Fruit fly (Drosophila melanogaster) whole organism, embryonic: Measurements from ENCODE around the gene CG5815.
A peak's percentile ranks its signal among the peaks of the same experiment; 100 is the strongest.

Source experiments
- Bgb ChIP-seq: fragments of 200-800 bp; sonication (Bioruptor generic); IDR thresholded peaks from 2 replicates; pipeline ENCODE4 v1.3.6; 2022; ENCODE audit warnings: missing biosample characterization, missing genetic modification characterization; ENCODE audit not compliant: partially characterized antibody
- CG10431 ChIP-seq: fragments of 200-800 bp; sonication (Bioruptor generic); optimal IDR thresholded peaks from 3 replicates; lab custom pipeline; 2018; ENCODE audit warnings: missing biosample characterization, mild to moderate bottlenecking, missing genetic modification characterization
- CG12659 ChIP-seq: fragments of 200-800 bp; sonication (Bioruptor generic); optimal IDR thresholded peaks from 3 replicates; lab custom pipeline; 2017; ENCODE audit warnings: mild to moderate bottlenecking, missing biosample characterization, missing genetic modification reagents, missing genetic modification characterization
- CG12769 ChIP-seq: fragments of 200-800 bp; sonication (Bioruptor generic); optimal IDR thresholded peaks from 2 replicates; lab custom pipeline; 2019; ENCODE audit warnings: missing biosample characterization, mild to moderate bottlenecking, missing genetic modification characterization, moderate library complexity
- CG13424 ChIP-seq: fragments of 200-800 bp; sonication (Bioruptor generic); optimal IDR thresholded peaks from 2 replicates; lab custom pipeline; 2019; ENCODE audit warnings: missing biosample characterization, mild to moderate bottlenecking, missing genetic modification characterization, moderate library complexity
- CG15011 ChIP-seq: fragments of 200-800 bp; sonication (Bioruptor generic); optimal IDR thresholded peaks from 3 replicates; lab custom pipeline; 2018; ENCODE audit warnings: missing biosample characterization, mild to moderate bottlenecking, missing genetic modification characterization
- CG1602 ChIP-seq: fragments of 200-800 bp; sonication (Bioruptor generic); optimal IDR thresholded peaks from 3 replicates; lab custom pipeline; 2016; ENCODE audit warnings: missing biosample characterization, missing genetic modification characterization
- CG1603 ChIP-seq: fragments of 200-800 bp; sonication (Bioruptor generic); optimal IDR thresholded peaks from 2 replicates; lab custom pipeline; 2019; ENCODE audit warnings: missing biosample characterization, mild to moderate bottlenecking, missing genetic modification characterization, moderate library complexity
- CG16863 ChIP-seq: fragments of 200-800 bp; sonication (Bioruptor generic); optimal IDR thresholded peaks from 3 replicates; lab custom pipeline; 2016; ENCODE audit warnings: missing biosample characterization, missing genetic modification characterization
- CG17802 ChIP-seq: fragments of 200-800 bp; sonication (Bioruptor generic); optimal IDR thresholded peaks from 2 replicates; lab custom pipeline; 2018; ENCODE audit warnings: missing biosample characterization, mild to moderate bottlenecking, missing genetic modification characterization, moderate library complexity
- CG17829 ChIP-seq: fragments of 200-800 bp; optimal IDR thresholded peaks from 2 replicates; lab custom pipeline; 2019; ENCODE audit warnings: missing biosample characterization, mild to moderate bottlenecking, missing genetic modification characterization, moderate library complexity
- CG18011 ChIP-seq: fragments of 200-800 bp; sonication (Bioruptor generic); optimal IDR thresholded peaks from 2 replicates; lab custom pipeline; 2017; ENCODE audit warnings: missing biosample characterization, missing genetic modification characterization, mild to moderate bottlenecking, moderate library complexity, missing genotype
- CG18476 ChIP-seq: fragments of 200-800 bp; sonication (Bioruptor generic); optimal IDR thresholded peaks from 2 replicates; lab custom pipeline; 2016; ENCODE audit warnings: missing biosample characterization, mild to moderate bottlenecking, missing genetic modification characterization
- CG18599 ChIP-seq: fragments of 200-800 bp; sonication (Bioruptor generic); optimal IDR thresholded peaks from 3 replicates; lab custom pipeline; 2017; ENCODE audit warnings: missing biosample characterization, missing genetic modification characterization, mild to moderate bottlenecking, moderate library complexity, missing genetic modification reagents
- CG2116 ChIP-seq: fragments of 200-800 bp; sonication (Bioruptor generic); optimal IDR thresholded peaks from 3 replicates; lab custom pipeline; 2018; ENCODE audit warnings: missing biosample characterization, mild to moderate bottlenecking, missing genetic modification characterization
- CG2712 ChIP-seq: fragments of 200-800 bp; optimal IDR thresholded peaks from 3 replicates; lab custom pipeline; 2019; ENCODE audit warnings: missing biosample characterization, mild to moderate bottlenecking, missing genetic modification characterization, moderate library complexity
- CG3838 ChIP-seq: fragments of 200-800 bp; sonication (Bioruptor generic); optimal IDR thresholded peaks from 3 replicates; lab custom pipeline; 2016; ENCODE audit warnings: missing biosample characterization, missing genetic modification characterization
- CG7839 ChIP-seq: fragments of 200-800 bp; sonication (Bioruptor generic); optimal IDR thresholded peaks from 3 replicates; lab custom pipeline; 2018; ENCODE audit warnings: missing biosample characterization, mild to moderate bottlenecking, missing genetic modification characterization, moderate library complexity
- CG8290 ChIP-seq, 3 experiments: fragments of 200-800 bp; sonication (Bioruptor generic); optimal IDR thresholded peaks; 2 replicates each; lab custom pipeline; 2016 to 2019; ENCODE audit warnings: missing biosample characterization in 3 of 3, missing genetic modification characterization in 3 of 3, mild to moderate bottlenecking in 2 of 3, moderate library complexity in 1 of 3
- CG9609 ChIP-seq: fragments of 200-800 bp; sonication (Bioruptor generic); optimal IDR thresholded peaks from 3 replicates; lab custom pipeline; 2016; ENCODE audit warnings: missing biosample characterization, missing genetic modification characterization
- CG9932 ChIP-seq: fragments of 200-800 bp; sonication (Bioruptor generic); IDR thresholded peaks from 2 replicates; pipeline ENCODE4 v1.3.6; 2022; ENCODE audit warnings: missing biosample characterization, missing genetic modification characterization
- Camta ChIP-seq: fragments of 200-800 bp; sonication (Bioruptor generic); optimal IDR thresholded peaks from 2 replicates; lab custom pipeline; 2016; ENCODE audit warnings: missing biosample characterization, missing genetic modification characterization
- D19A ChIP-seq: fragments of 200-800 bp; optimal IDR thresholded peaks from 3 replicates; lab custom pipeline; 2019; ENCODE audit warnings: missing biosample characterization, mild to moderate bottlenecking, missing genetic modification characterization, moderate library complexity
- Ets97D ChIP-seq: fragments of 200-800 bp; sonication (Bioruptor generic); optimal IDR thresholded peaks from 3 replicates; lab custom pipeline; 2016; ENCODE audit warnings: missing biosample characterization, missing genetic modification characterization
- HmgD ChIP-seq: fragments of 200-800 bp; sonication (Bioruptor generic); optimal IDR thresholded peaks from 3 replicates; lab custom pipeline; 2016; ENCODE audit warnings: missing biosample characterization, missing genetic modification characterization
- Hmr ChIP-seq: fragments of 200-800 bp; sonication (Bioruptor generic); optimal IDR thresholded peaks from 3 replicates; lab custom pipeline; 2017; ENCODE audit warnings: mild to moderate bottlenecking, missing biosample characterization, missing genetic modification reagents, missing genetic modification characterization
- Myb ChIP-seq: fragments of 200-800 bp; sonication (Bioruptor generic); optimal IDR thresholded peaks from 2 replicates; lab custom pipeline; 2016; ENCODE audit warnings: missing biosample characterization, missing genetic modification characterization
- NfI ChIP-seq: fragments of 200-800 bp; sonication (Bioruptor generic); optimal IDR thresholded peaks from 3 replicates; lab custom pipeline; 2018; ENCODE audit warnings: missing biosample characterization, mild to moderate bottlenecking, missing genetic modification characterization, moderate library complexity
- Sox102F ChIP-seq: fragments of 200-800 bp; sonication (Bioruptor generic); optimal IDR thresholded peaks from 2 replicates; lab custom pipeline; 2018; ENCODE audit warnings: missing biosample characterization, mild to moderate bottlenecking, missing genetic modification characterization, moderate library complexity
- Stat92E ChIP-seq, 3 experiments: fragments of >200 bp in 2 of 3; fragments of 200-800 bp in 1 of 3; sonication (Bioruptor generic) in 1 of 3; optimal IDR thresholded peaks; 2 replicates each; lab custom pipeline; 2017 to 2019; ENCODE audit warnings: missing biosample characterization in 3 of 3, missing genetic modification characterization in 3 of 3, mild to moderate bottlenecking in 1 of 3, moderate library complexity in 1 of 3
- Xbp1 ChIP-seq: fragments of 200-800 bp; sonication (Bioruptor generic); optimal IDR thresholded peaks from 3 replicates; lab custom pipeline; 2016; ENCODE audit warnings: missing biosample characterization, mild to moderate bottlenecking, missing genetic modification characterization
- bcd ChIP-seq: fragments of 200-800 bp; sonication (Bioruptor generic); optimal IDR thresholded peaks from 2 replicates; lab custom pipeline; 2017; ENCODE audit warnings: missing biosample characterization, mild to moderate bottlenecking, missing genetic modification characterization
- dysf ChIP-seq: fragments of 200-800 bp; sonication (Bioruptor generic); IDR thresholded peaks from 3 replicates; pipeline ENCODE4 v1.3.6; 2022; ENCODE audit warnings: missing biosample characterization, missing genetic modification characterization
- gem ChIP-seq: fragments of 200-800 bp; sonication (Bioruptor generic); optimal IDR thresholded peaks from 2 replicates; lab custom pipeline; 2019; ENCODE audit warnings: missing biosample characterization, mild to moderate bottlenecking, missing genetic modification characterization, moderate library complexity
- hkb ChIP-seq, 2 experiments: fragments of 200-800 bp in 1 of 2; fragments of >200 bp in 1 of 2; sonication (Bioruptor generic) in 1 of 2; IDR thresholded peaks in 1 of 2; optimal IDR thresholded peaks in 1 of 2; 2 replicates each; pipeline versions ENCODE4 v1.3.6 to Lab custom; 2017 to 2022; ENCODE audit warnings: missing biosample characterization in 1 of 2, missing genetic modification characterization in 1 of 2
- kah ChIP-seq: fragments of 200-800 bp; sonication (Bioruptor generic); optimal IDR thresholded peaks from 2 replicates; lab custom pipeline; 2018; ENCODE audit warnings: missing biosample characterization, mild to moderate bottlenecking, missing genetic modification characterization
- kay ChIP-seq: fragments of 200-800 bp; sonication (Bioruptor generic); optimal IDR thresholded peaks from 2 replicates; lab custom pipeline; 2016; ENCODE audit warnings: missing biosample characterization, missing genetic modification characterization
- kni ChIP-seq: fragments of 200-800 bp; sonication (Bioruptor generic); optimal IDR thresholded peaks from 3 replicates; lab custom pipeline; 2017; ENCODE audit warnings: mild to moderate bottlenecking, missing biosample characterization, missing genetic modification reagents, missing genetic modification characterization
- nmo ChIP-seq: fragments of 200-800 bp; sonication (Bioruptor generic); optimal IDR thresholded peaks from 2 replicates; lab custom pipeline; 2018; ENCODE audit warnings: missing biosample characterization, mild to moderate bottlenecking, missing genetic modification characterization, moderate library complexity
- odd ChIP-seq: fragments of 200-800 bp; sonication (Bioruptor generic); optimal IDR thresholded peaks from 2 replicates; lab custom pipeline; 2017; ENCODE audit warnings: missing biosample characterization, mild to moderate bottlenecking, missing genetic modification characterization
- onecut ChIP-seq: fragments of 200-800 bp; sonication (Bioruptor generic); IDR thresholded peaks from 2 replicates; pipeline ENCODE4 v1.3.6; 2022; ENCODE audit warnings: missing biosample characterization, missing genetic modification characterization
- pros ChIP-seq: fragments of 200-800 bp; sonication (Bioruptor generic); optimal IDR thresholded peaks from 3 replicates; lab custom pipeline; 2019; ENCODE audit warnings: missing biosample characterization, mild to moderate bottlenecking, missing genetic modification characterization, moderate library complexity
- sna ChIP-seq: fragments of 200-800 bp; sonication (Bioruptor generic); IDR thresholded peaks from 2 replicates; pipeline ENCODE4 v1.3.6; 2022; ENCODE audit warnings: missing biosample characterization, missing genetic modification characterization; ENCODE audit not compliant: partially characterized antibody
- ttk ChIP-seq: fragments of 200-800 bp; sonication (Bioruptor generic); IDR thresholded peaks from 2 replicates; pipeline ENCODE4 v2.1.2; 2022; ENCODE audit warnings: missing biosample characterization, missing genetic modification characterization
- zen2 ChIP-seq: fragments of 200-800 bp; sonication (Bioruptor generic); IDR thresholded peaks from 3 replicates; pipeline ENCODE4 v1.3.6; 2022; ENCODE audit warnings: missing biosample characterization, missing genetic modification characterization; ENCODE audit not compliant: partially characterized antibody

CG5815 gene

DNA sequence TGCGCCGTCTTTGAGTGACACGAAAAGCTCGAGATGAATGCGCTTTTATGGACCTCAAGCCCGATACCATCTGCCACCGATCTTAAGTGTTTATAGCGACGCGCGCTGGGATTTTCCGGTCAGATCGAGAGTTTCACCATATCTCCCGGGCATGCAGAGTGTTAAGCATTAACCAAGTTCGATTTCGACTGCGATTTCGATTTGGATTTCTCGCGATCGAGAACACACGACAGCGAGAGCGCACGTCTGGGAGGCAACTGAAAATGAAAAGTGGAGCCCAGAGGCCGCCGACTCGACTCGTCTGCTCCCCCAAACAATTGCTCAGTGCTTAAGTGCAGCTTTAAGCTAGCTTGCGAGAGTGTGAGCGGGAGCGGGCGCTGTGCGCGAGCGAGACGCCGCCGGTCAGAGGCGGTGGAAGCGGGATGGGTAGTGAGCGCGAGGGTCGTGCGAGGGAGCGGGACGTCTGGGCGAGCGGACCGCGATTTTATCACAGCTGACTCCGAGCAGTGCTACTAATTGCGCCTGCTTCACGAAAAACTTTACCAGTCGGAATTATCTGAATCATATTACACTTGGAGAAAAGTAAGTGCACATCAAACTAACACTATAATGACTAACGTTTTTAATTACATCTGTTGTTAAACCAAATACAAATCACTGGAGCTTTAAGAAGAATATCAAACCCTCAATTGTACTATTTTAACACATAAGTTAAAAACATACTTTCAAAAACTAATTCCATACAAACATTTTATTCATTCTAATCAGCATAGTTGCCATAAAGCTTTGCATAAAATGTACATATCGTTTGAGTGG, 42.3 kb upstream of the CG5815 start, which contains the start of gene spz (continued):
- TF ChIP-seq CG1602 (no peak), NfI (GFP tag; lab: Kevin White, UChicago) (peak; percentile 4), CG9932 (GFP tag; lab: Robert Waterston, UW) (0 out of 2 replicates have a peak, but pooled peaks have one; percentile 35), kni (peak; percentile 9), CG8290 (GFP tag; optimal IDR thresholded peaks at IDR 0.05; lab: Kevin White, UChicago) (no peak), CG8290 (tag; optimal IDR thresholded peaks at IDR 0.05; lab: Kevin White, UChicago) (peak in 1 of 2 experiments; percentile 41), nmo (GFP tag; lab: Kevin White, UChicago) (peak; percentile 7), gem (tag; lab: Kevin White, UChicago) (peak; percentile 61), CG7839 (tag; lab: Kevin White, UChicago) (peak; percentile 37), HmgD (GFP tag; lab: Kevin White, UChicago) (no peak), Hmr (GFP tag; lab: Kevin White, UChicago) (peak; percentile 43), CG18011 (GFP tag; lab: Kevin White, UChicago) (no peak), CG10431 (GFP tag; lab: Kevin White, UChicago) (no peak), Camta (GFP tag; lab: Kevin White, UChicago) (no peak), CG1603 (tag; lab: Kevin White, UChicago) (peak; percentile 50), CG13424 (tag; lab: Kevin White, UChicago) (peak; percentile 4), CG12769 (tag; lab: Kevin White, UChicago) (peak; percentile 79), ttk (GFP tag; lab: Robert Waterston, UW) (peak; percentile 25; the same call in 1 of the 2 replicates), pros (GFP tag; lab: Kevin White, UChicago) (no peak), CG18476 (GFP tag; lab: Kevin White, UChicago) (no peak), CG2116 (no peak), CG9609 (GFP tag; lab: Kevin White, UChicago) (no peak), dysf (no peak), odd (no peak), CG2712 (no peak), Ets97D (GFP tag; lab: Kevin White, UChicago) (no peak), kay (GFP tag; lab: Kevin White, UChicago) (peak; percentile 70), CG12659 (GFP tag; lab: Kevin White, UChicago) (no peak), CG17829 (no peak), CG17802 (no peak), CG18599 (GFP tag; lab: Kevin White, UChicago) (peak; percentile 3), Myb (no peak), onecut (GFP tag; lab: Robert Waterston, UW) (no peak), CG15011 (GFP tag; lab: Kevin White, UChicago) (no peak), D19A (tag; lab: Kevin White, UChicago) (no peak), CG3838 (GFP tag; lab: Kevin White, UChicago) (no peak), Sox102F (GFP tag; lab: Kevin White, UChicago) (peak; percentile 54), hkb (optimal IDR thresholded peaks at IDR 0.05; lab: Kevin White, UChicago) (no peak), hkb (GFP tag; IDR thresholded peaks at IDR 0.05; lab: Robert Waterston, UW) (0 out of 2 replicates have a peak, but pooled peaks have one; percentile 18), Xbp1 (peak; percentile 32), sna (no peak), Stat92E (GFP tag; optimal IDR thresholded peaks at IDR 0.05; lab: Kevin White, UChicago) (no peak), CG16863 (GFP tag; lab: Kevin White, UChicago) (no peak), zen2 (GFP tag; lab: Robert Waterston, UW) (no peak), Bgb (peak; percentile 25; the same call in 1 of the 2 replicates), bcd (GFP tag; lab: Kevin White, UChicago) (peak; percentile 8), kah (GFP tag; lab: Kevin White, UChicago) (no peak)
- TF ChIP-seq, all 482 proteins: peak for 85
